Worm (Caenorhabditis elegans): ENCODE data around the gene F54H5.14.

The F54H5.14 gene

DNA sequence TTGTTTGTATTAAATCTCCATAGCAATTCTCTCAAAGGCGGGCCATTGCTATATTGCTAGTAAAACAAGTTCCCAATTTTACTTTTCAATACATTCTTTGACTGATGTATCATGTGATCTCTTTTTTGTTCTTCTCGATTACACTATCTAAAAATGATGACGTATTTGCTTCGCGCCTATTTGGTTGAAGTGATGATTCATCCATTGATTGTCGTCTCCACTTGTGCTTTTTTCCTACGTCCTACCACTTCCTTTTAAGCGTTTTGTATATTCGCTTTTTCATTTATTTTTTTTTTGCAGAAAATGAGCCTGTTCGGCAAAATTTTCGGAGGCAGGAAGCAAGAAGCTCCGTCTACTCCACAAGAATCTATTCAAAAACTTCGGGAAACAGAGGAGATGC lies 35.8 kb downstream of the F54H5.14 start, which contains the start of gene vps-32.1:
Gene vps-32.1 (plus strand): TSS at position 301 of the 400 bp plus-strand sequence.
- no peak for TF ChIP-seq mdl-1 (tag; optimal IDR thresholded peaks at IDR 0.05)
- TF ChIP-seq crh-2 (tag; optimal IDR thresholded peaks at IDR 0.05), result peak; percentile 29
- TF ChIP-seq fos-1 (tag; optimal IDR thresholded peaks at IDR 0.05), result peak; percentile 88
- peak; percentile 48 for TF ChIP-seq sma-9 (GFP tag; optimal IDR thresholded peaks at IDR 0.05)
- no peak for TF ChIP-seq sma-9 (tag; optimal IDR thresholded peaks at IDR 0.05)
- peak; percentile 25 for TF ChIP-seq blmp-1 (tag; optimal IDR thresholded peaks at IDR 0.05; ENCODE audit: insufficient read depth)
- TF ChIP-seq nhr-25 (tag; optimal IDR thresholded peaks at IDR 0.05), result no peak

ce11 chrII:6588605-6589292 lies 36.5 kb downstream of the F54H5.14 start, which contains the start of gene icd-1:
TSS of gene icd-1 (minus strand) at chrII:6588655.
- peak; percentile 81 for TF ChIP-seq blmp-1 (tag; optimal IDR thresholded peaks at IDR 0.05; ENCODE audit: insufficient read depth)
- peak; percentile 73 for TF ChIP-seq nhr-10 (tag; optimal IDR thresholded peaks at IDR 0.05)
- TF ChIP-seq fos-1 (tag; optimal IDR thresholded peaks at IDR 0.05), result peak; percentile 97
- peak; percentile 76 to 82 for TF ChIP-seq mdl-1 (tag; optimal IDR thresholded peaks at IDR 0.05)
- TF ChIP-seq nhr-11 (tag; optimal IDR thresholded peaks at IDR 0.05), result peak; percentile 57
- no peak for TF ChIP-seq alr-1 (tag; optimal IDR thresholded peaks at IDR 0.05)
- TF ChIP-seq lin-39 (tag; optimal IDR thresholded peaks at IDR 0.05), result peak; percentile 68
- TF ChIP-seq crh-2 (tag; optimal IDR thresholded peaks at IDR 0.05), result peak; percentile 97
- TF ChIP-seq ztf-1 (GFP tag; conservative IDR thresholded peaks at IDR 0.05), result no peak
- TF ChIP-seq skn-1 (tag; optimal IDR thresholded peaks at IDR 0.05), result peak; percentile 67
- TF ChIP-seq ceh-82 (tag; optimal IDR thresholded peaks at IDR 0.05), result peak; percentile 62
- TF ChIP-seq elt-3 (tag; optimal IDR thresholded peaks at IDR 0.05), result no peak
- no peak for TF ChIP-seq nhr-23 (tag; optimal IDR thresholded peaks at IDR 0.05)
- peak; percentile 78 for TF ChIP-seq Y55F3AM.14 (GFP tag; optimal IDR thresholded peaks at IDR 0.05)
- peak; percentile 94 for TF ChIP-seq egl-27 (tag; optimal IDR thresholded peaks at IDR 0.05)
- no peak for TF ChIP-seq nhr-77 (tag; optimal IDR thresholded peaks at IDR 0.05)
- TF ChIP-seq dmd-4 (tag; optimal IDR thresholded peaks at IDR 0.05), result no peak
- no peak for TF ChIP-seq elt-1 (tag; optimal IDR thresholded peaks at IDR 0.05)
- TF ChIP-seq nhr-12 (tag; optimal IDR thresholded peaks at IDR 0.05), result peak; percentile 50
- TF ChIP-seq aly-2 (tag; optimal IDR thresholded peaks at IDR 0.05), result no peak
- TF ChIP-seq F13H6.1 (tag; optimal IDR thresholded peaks at IDR 0.05), result peak; percentile 97
- TF ChIP-seq mab-5 (tag; optimal IDR thresholded peaks at IDR 0.05), result peak; percentile 93
- no peak for TF ChIP-seq peb-1 (tag; optimal IDR thresholded peaks at IDR 0.05)
- peak; percentile 97 for TF ChIP-seq C34F6.9 (tag; optimal IDR thresholded peaks at IDR 0.05)
- peak; percentile 98 for TF ChIP-seq nhr-25 (tag; optimal IDR thresholded peaks at IDR 0.05)
- peak; percentile 58 for TF ChIP-seq ztf-11 (tag; optimal IDR thresholded peaks at IDR 0.05)
- TF ChIP-seq ama-1 (optimal IDR thresholded peaks at IDR 0.05), result peak; percentile 24
- peak; percentile 98 for TF ChIP-seq unc-55 (GFP tag; optimal IDR thresholded peaks at IDR 0.05)
- peak; percentile 74 for TF ChIP-seq snpc-4 (tag; optimal IDR thresholded peaks at IDR 0.05)
- peak; percentile 88 to 96 for TF ChIP-seq lsy-2 (tag; optimal IDR thresholded peaks at IDR 0.05)
- TF ChIP-seq nhr-237 (tag; optimal IDR thresholded peaks at IDR 0.05), result peak; percentile 48
- peak; percentile 96 for TF ChIP-seq nhr-21 (tag; optimal IDR thresholded peaks at IDR 0.05)
- peak; percentile 96 for TF ChIP-seq sma-9 (GFP tag; optimal IDR thresholded peaks at IDR 0.05)
- no peak for TF ChIP-seq sma-9 (tag; optimal IDR thresholded peaks at IDR 0.05)
- peak; percentile 91 for TF ChIP-seq zag-1 (tag; optimal IDR thresholded peaks at IDR 0.05)
- TF ChIP-seq ZK546.5 (tag; optimal IDR thresholded peaks at IDR 0.05), result peak; percentile 76
- peak; percentile 96 for TF ChIP-seq nhr-129 (tag; optimal IDR thresholded peaks at IDR 0.05)
- TF ChIP-seq sem-4 (tag; optimal IDR thresholded peaks at IDR 0.05), result peak; percentile 98
- TF ChIP-seq ztf-4 (tag; optimal IDR thresholded peaks at IDR 0.05), result peak; percentile 94
- TF ChIP-seq unc-39 (tag; optimal IDR thresholded peaks at IDR 0.05), result no peak
- peak; percentile 83 for TF ChIP-seq ceh-16 (tag; optimal IDR thresholded peaks at IDR 0.05)
- peak; percentile 38 for TF ChIP-seq R02D3.7 (tag; optimal IDR thresholded peaks at IDR 0.05)
- TF ChIP-seq lin-13 (GFP tag; optimal IDR thresholded peaks at IDR 0.05), result peak; percentile 93
- no peak for TF ChIP-seq mbf-1 (tag; optimal IDR thresholded peaks at IDR 0.05)
- peak; percentile 74 for TF ChIP-seq lin-11 (tag; optimal IDR thresholded peaks at IDR 0.05)
- TF ChIP-seq nhr-6 (tag; optimal IDR thresholded peaks at IDR 0.05), result peak; percentile 98
- peak; percentile 93 for TF ChIP-seq unc-62 (GFP tag; optimal IDR thresholded peaks at IDR 0.05)
- peak; percentile 87 for TF ChIP-seq gmeb-1 (tag; optimal IDR thresholded peaks at IDR 0.05)
- TF ChIP-seq sma-3 (GFP tag; optimal IDR thresholded peaks at IDR 0.05), result peak; percentile 97

All from whole organism, L2 larva.